Fruit fly (Drosophila melanogaster): Measurements from ENCODE around the gene Sras.

DNA sequence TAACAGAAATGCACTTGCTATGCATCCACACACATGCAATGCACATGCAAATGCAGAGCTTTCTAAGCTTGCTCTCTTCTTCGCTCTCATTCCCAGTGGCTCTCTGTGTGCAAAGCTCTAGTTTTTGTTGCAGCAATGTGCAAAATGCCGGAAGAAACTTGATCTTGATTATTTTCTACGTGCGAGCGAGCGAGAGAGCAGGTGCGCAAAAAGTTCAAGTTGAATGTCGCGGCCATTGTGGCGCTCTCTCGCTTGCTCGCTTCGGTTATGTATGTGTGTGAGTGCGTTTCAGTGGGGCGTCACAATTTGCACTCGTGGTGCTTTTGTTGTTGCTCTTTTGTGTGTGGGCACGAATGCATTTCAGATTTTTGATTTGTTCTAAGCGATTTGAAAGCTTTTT lies 47.0 kb downstream of the Sras start:
- TF ChIP-seq Dll (optimal IDR thresholded peaks at IDR 0.05) (no peak), pan (optimal IDR thresholded peaks at IDR 0.05) (no peak), CG8478 (optimal IDR thresholded peaks at IDR 0.05) (peak; percentile 8), psq (optimal IDR thresholded peaks at IDR 0.05) (no peak), EcR (GFP tag; optimal IDR thresholded peaks at IDR 0.05) (no peak)

Data from whole organism.